Fruit fly (Drosophila melanogaster) whole organism, prepupa: Measurements from ENCODE around the gene Or83c.

Experiments used
- Blimp-1 ChIP-seq: fragments of 200-800 bp; sonication (Bioruptor generic); optimal IDR thresholded peaks from 3 replicates; lab custom pipeline; 2017; ENCODE audit warnings: missing biosample characterization, missing genetic modification characterization, mild to moderate bottlenecking, moderate library complexity, missing genetic modification reagents
- CG10631 ChIP-seq: fragments of 200-800 bp; sonication (Bioruptor generic); optimal IDR thresholded peaks from 2 replicates; lab custom pipeline; 2016; ENCODE audit warnings: missing biosample characterization, missing genetic modification characterization
- CG10669 ChIP-seq: fragments of 200-800 bp; sonication (Bioruptor generic); optimal IDR thresholded peaks from 3 replicates; lab custom pipeline; 2018; ENCODE audit warnings: missing biosample characterization, mild to moderate bottlenecking, missing genetic modification characterization, moderate library complexity
- CG11294 ChIP-seq: fragments of 200-800 bp; sonication (Bioruptor generic); IDR thresholded peaks from 2 replicates; pipeline ENCODE4 v1.3.6; 2022; ENCODE audit warnings: missing biosample characterization, missing genetic modification characterization
- CG11902 ChIP-seq: fragments of 200-800 bp; sonication (Bioruptor generic); optimal IDR thresholded peaks from 3 replicates; lab custom pipeline; 2016; ENCODE audit warnings: missing biosample characterization, missing genetic modification characterization
- CG15336 ChIP-seq: fragments of 200-800 bp; sonication (Bioruptor generic); IDR thresholded peaks from 2 replicates; pipeline ENCODE4 v1.3.6; 2022; ENCODE audit warnings: missing biosample characterization, missing genetic modification characterization
- CG1621 ChIP-seq: fragments of 200-800 bp; sonication (Bioruptor generic); optimal IDR thresholded peaks from 3 replicates; lab custom pipeline; 2018; ENCODE audit warnings: missing biosample characterization, mild to moderate bottlenecking, missing genetic modification characterization
- CG16779 ChIP-seq: fragments of 200-800 bp; sonication (Bioruptor generic); optimal IDR thresholded peaks from 3 replicates; lab custom pipeline; 2017; ENCODE audit warnings: missing biosample characterization, mild to moderate bottlenecking, missing genetic modification characterization
- CG3032 ChIP-seq: fragments of 200-800 bp; optimal IDR thresholded peaks from 2 replicates; lab custom pipeline; 2019; ENCODE audit warnings: missing biosample characterization, mild to moderate bottlenecking, missing genetic modification characterization, moderate library complexity
- CG32006 ChIP-seq: fragments of 200-800 bp; sonication (Bioruptor generic); optimal IDR thresholded peaks from 3 replicates; lab custom pipeline; 2017; ENCODE audit warnings: missing biosample characterization, mild to moderate bottlenecking, missing genetic modification characterization
- CG34406 ChIP-seq: fragments of 200-800 bp; sonication (Bioruptor generic); optimal IDR thresholded peaks from 3 replicates; lab custom pipeline; 2016; ENCODE audit warnings: missing biosample characterization, missing genetic modification characterization
- CG3919 ChIP-seq: fragments of 200-800 bp; sonication (Bioruptor generic); optimal IDR thresholded peaks from 3 replicates; lab custom pipeline; 2016; ENCODE audit warnings: missing biosample characterization, missing genetic modification characterization
- CG4318 ChIP-seq: fragments of 200-800 bp; sonication (Bioruptor generic); optimal IDR thresholded peaks from 3 replicates; lab custom pipeline; 2017; ENCODE audit warnings: missing biosample characterization, mild to moderate bottlenecking, missing genetic modification characterization
- CG6163 ChIP-seq: fragments of 200-800 bp; sonication (Bioruptor generic); IDR thresholded peaks from 3 replicates; pipeline ENCODE4 v1.3.6; 2022; ENCODE audit warnings: missing biosample characterization, missing genetic modification characterization
- CG6276 ChIP-seq: fragments of 200-800 bp; sonication (Bioruptor generic); optimal IDR thresholded peaks from 2 replicates; lab custom pipeline; 2017; ENCODE audit warnings: missing biosample characterization, mild to moderate bottlenecking, missing genetic modification characterization
- CG6792 ChIP-seq: fragments of 200-800 bp; sonication (Bioruptor generic); optimal IDR thresholded peaks from 3 replicates; lab custom pipeline; 2016; ENCODE audit warnings: missing biosample characterization, missing genetic modification characterization
- CG6808 ChIP-seq: fragments of 200-800 bp; sonication (Bioruptor generic); optimal IDR thresholded peaks from 3 replicates; lab custom pipeline; 2017; ENCODE audit warnings: missing biosample characterization, missing genetic modification characterization, mild to moderate bottlenecking, moderate library complexity, missing genetic modification reagents
- CG6854 ChIP-seq: fragments of 200-800 bp; sonication (Bioruptor generic); optimal IDR thresholded peaks from 2 replicates; lab custom pipeline; 2017; ENCODE audit warnings: missing biosample characterization, mild to moderate bottlenecking, missing genetic modification characterization
- CG8119 ChIP-seq: fragments of 200-800 bp; sonication (Bioruptor generic); IDR thresholded peaks from 3 replicates; pipeline ENCODE4 v1.3.6; 2022; ENCODE audit warnings: missing biosample characterization, missing genetic modification characterization
- CG8319 ChIP-seq: fragments of 200-800 bp; sonication (Bioruptor generic); optimal IDR thresholded peaks from 3 replicates; lab custom pipeline; 2016; ENCODE audit warnings: missing biosample characterization, missing genetic modification characterization
- CG8632 ChIP-seq: fragments of 200-800 bp; sonication (Bioruptor generic); optimal IDR thresholded peaks from 3 replicates; lab custom pipeline; 2016; ENCODE audit warnings: missing biosample characterization, missing genetic modification characterization
- Eip78C ChIP-seq: fragments of 200-800 bp; sonication (Bioruptor generic); peaks from one replicate; lab custom pipeline; 2016; ENCODE audit warnings: missing biosample characterization, missing genetic modification characterization
- Ets21C ChIP-seq: fragments of 200-800 bp; sonication (Bioruptor generic); optimal IDR thresholded peaks from 3 replicates; lab custom pipeline; 2016; ENCODE audit warnings: missing biosample characterization, missing genetic modification characterization
- Ets96B ChIP-seq: fragments of 200-800 bp; optimal IDR thresholded peaks from 2 replicates; lab custom pipeline; 2019; ENCODE audit warnings: missing biosample characterization, mild to moderate bottlenecking, missing genetic modification characterization, moderate library complexity
- Gug ChIP-seq: fragments of 200-800 bp; sonication (Bioruptor generic); IDR thresholded peaks from 2 replicates; pipeline ENCODE4 v1.3.6; 2022; ENCODE audit warnings: missing biosample characterization, missing genetic modification characterization
- Hr4 ChIP-seq: fragments of 200-800 bp; sonication (Bioruptor generic); optimal IDR thresholded peaks from 3 replicates; lab custom pipeline; 2016; ENCODE audit warnings: missing biosample characterization, missing genetic modification characterization
- Met ChIP-seq: fragments of 200-800 bp; sonication (Bioruptor generic); optimal IDR thresholded peaks from 3 replicates; lab custom pipeline; 2016; ENCODE audit warnings: missing biosample characterization, missing genetic modification characterization
- OdsH ChIP-seq: fragments of 200-800 bp; sonication (Bioruptor generic); optimal IDR thresholded peaks from 3 replicates; lab custom pipeline; 2016; ENCODE audit warnings: missing biosample characterization, missing genetic modification characterization
- Smox ChIP-seq: fragments of 200-800 bp; sonication (Bioruptor generic); optimal IDR thresholded peaks from 3 replicates; lab custom pipeline; 2016; ENCODE audit warnings: missing biosample characterization, missing genetic modification characterization
- Sox14 ChIP-seq: fragments of 200-800 bp; sonication (Bioruptor generic); optimal IDR thresholded peaks from 3 replicates; lab custom pipeline; 2016; ENCODE audit warnings: missing biosample characterization, missing genetic modification characterization
- acj6 ChIP-seq: fragments of 200-800 bp; sonication (Bioruptor generic); optimal IDR thresholded peaks from 3 replicates; lab custom pipeline; 2016; ENCODE audit warnings: missing biosample characterization, missing genetic modification characterization
- dac ChIP-seq: fragments of 200-800 bp; sonication (Bioruptor generic); optimal IDR thresholded peaks from 2 replicates; lab custom pipeline; 2017; ENCODE audit warnings: missing biosample characterization, mild to moderate bottlenecking, missing genetic modification characterization
- dsx ChIP-seq: fragments of 200-800 bp; optimal IDR thresholded peaks from 3 replicates; lab custom pipeline; 2019; ENCODE audit warnings: missing biosample characterization, mild to moderate bottlenecking, missing genetic modification characterization, moderate library complexity; ENCODE audit not compliant: poor library complexity, severe bottlenecking
- esn ChIP-seq: fragments of 200-800 bp; sonication (Bioruptor generic); optimal IDR thresholded peaks from 2 replicates; lab custom pipeline; 2016; ENCODE audit warnings: missing biosample characterization, mild to moderate bottlenecking, missing genetic modification characterization, moderate library complexity
- fd85E ChIP-seq: fragments of 200-800 bp; sonication (Bioruptor generic); optimal IDR thresholded peaks from 3 replicates; lab custom pipeline; 2016; ENCODE audit warnings: missing biosample characterization, missing genetic modification characterization
- fkh ChIP-seq: fragments of 200-800 bp; sonication (Bioruptor generic); optimal IDR thresholded peaks from 3 replicates; lab custom pipeline; 2017; ENCODE audit warnings: missing biosample characterization, mild to moderate bottlenecking, missing genetic modification characterization, moderate library complexity
- lz ChIP-seq: fragments of 200-800 bp; sonication (Bioruptor generic); optimal IDR thresholded peaks from 3 replicates; lab custom pipeline; 2016; ENCODE audit warnings: missing biosample characterization, missing genetic modification characterization
- net ChIP-seq: fragments of 200-800 bp; sonication (Bioruptor generic); optimal IDR thresholded peaks from 3 replicates; lab custom pipeline; 2016; ENCODE audit warnings: missing biosample characterization, missing genetic modification characterization
- pdm3 ChIP-seq: fragments of 200-800 bp; sonication (Bioruptor generic); optimal IDR thresholded peaks from 3 replicates; lab custom pipeline; 2016; ENCODE audit warnings: missing biosample characterization, missing genetic modification characterization
- salr ChIP-seq, 2 experiments: fragments of 200-800 bp; sonication (Bioruptor generic); optimal IDR thresholded peaks; 3 replicates each; lab custom pipeline; 2016 to 2018; ENCODE audit warnings: missing biosample characterization in 2 of 2, missing genetic modification characterization in 2 of 2, mild to moderate bottlenecking in 1 of 2
- spab ChIP-seq: fragments of 200-800 bp; sonication (Bioruptor generic); optimal IDR thresholded peaks from 2 replicates; lab custom pipeline; 2017; ENCODE audit warnings: missing biosample characterization, mild to moderate bottlenecking, missing genetic modification characterization, missing genetic modification reagents
- svp ChIP-seq: fragments of 200-800 bp; sonication (Bioruptor generic); peaks from one replicate; lab custom pipeline; 2016; ENCODE audit warnings: missing biosample characterization, missing genetic modification characterization
- topi ChIP-seq: fragments of 200-800 bp; sonication (Bioruptor generic); optimal IDR thresholded peaks from 3 replicates; lab custom pipeline; 2016; ENCODE audit warnings: missing biosample characterization, missing genetic modification characterization
- vri ChIP-seq: fragments of 200-800 bp; sonication (Bioruptor generic); optimal IDR thresholded peaks from 3 replicates; lab custom pipeline; 2016; ENCODE audit warnings: missing biosample characterization, mild to moderate bottlenecking, missing genetic modification characterization

Or83c gene

dm6 chr3R:6112252-6112995, 34.3 kb upstream of the Or83c start, which contains the start of gene Obp83g (continued):
- peak; percentile 83 for TF ChIP-seq esn (GFP tag; lab: Kevin White, UChicago)
- peak; percentile 71 for TF ChIP-seq CG4318 (GFP tag; lab: Kevin White, UChicago)
- peak; percentile 5 for TF ChIP-seq CG6854
- peak; percentile 72 for TF ChIP-seq topi (GFP tag; lab: Kevin White, UChicago)
- peak; percentile 78 for TF ChIP-seq acj6 (GFP tag; lab: Kevin White, UChicago)
- TF ChIP-seq CG1621 (tag; lab: Kevin White, UChicago) = peak; percentile 37
- TF ChIP-seq Blimp-1 (GFP tag; lab: Kevin White, UChicago) = peak; percentile 42
- TF ChIP-seq vri (GFP tag; lab: Kevin White, UChicago) = peak; percentile 92
- peak; percentile 79 for TF ChIP-seq spab
- peak; percentile 71 for TF ChIP-seq dsx (GFP tag; lab: Kevin White, UChicago)
- peak; percentile 85 for TF ChIP-seq Met
- TF ChIP-seq CG11902 = peak; percentile 71
- peak; percentile 77 for TF ChIP-seq CG6276
- peak; percentile 79 for TF ChIP-seq CG10631 (GFP tag; lab: Kevin White, UChicago)
- peak; percentile 81 for TF ChIP-seq lz (GFP tag; lab: Kevin White, UChicago)
- peak; percentile 69 for TF ChIP-seq Ets21C (GFP tag; lab: Kevin White, UChicago)
- TF ChIP-seq Eip78C = peak; percentile 94
- peak; percentile 76 for TF ChIP-seq net (GFP tag; lab: Kevin White, UChicago)
- peak; percentile 48; the same call in 2 of the 3 replicates for TF ChIP-seq CG6163 (GFP tag; lab: Robert Waterston, UW)
- peak; percentile 77 for TF ChIP-seq Ets96B (tag; lab: Kevin White, UChicago)
- TF ChIP-seq CG16779 (tag; lab: Kevin White, UChicago) = peak; percentile 46
- TF ChIP-seq CG3032 (tag; lab: Kevin White, UChicago) = peak; percentile 82
- TF ChIP-seq CG8319 (GFP tag; lab: Kevin White, UChicago) = peak; percentile 62
- peak; percentile 72 for TF ChIP-seq CG8632 (GFP tag; lab: Kevin White, UChicago)
- TF ChIP-seq svp (GFP tag; lab: Kevin White, UChicago) = peak; percentile 93
- TF ChIP-seq CG3919 (GFP tag; lab: Kevin White, UChicago) = peak; percentile 72
- TF ChIP-seq CG6792 (GFP tag; lab: Kevin White, UChicago) = peak; percentile 81
- TF ChIP-seq, all 60 proteins: peak for 55

- TF ChIP-seq svp (GFP tag; lab: Kevin White, UChicago) (peak; percentile 100), fd85E (no peak)
Measured at dm6 chr3R:6110916-6111315, 32.8 kb upstream of the Or83c start, which contains the start of gene Obp83ef. Obp83ef (minus strand) TSS chr3R:6111034.

- TF ChIP-seq CG6808 (GFP tag; lab: Kevin White, UChicago) (no peak), pdm3 (GFP tag; lab: Kevin White, UChicago) (peak; percentile 48), svp (GFP tag; lab: Kevin White, UChicago) (peak; percentile 73), spab (peak; percentile 13), CG34406 (GFP tag; lab: Kevin White, UChicago) (no peak), dac (no peak), CG15336 (GFP tag; lab: Robert Waterston, UW) (peak; percentile 48), CG4318 (GFP tag; lab: Kevin White, UChicago) (peak; percentile 23), Smox (no peak), CG8632 (GFP tag; lab: Kevin White, UChicago) (no peak), lz (GFP tag; lab: Kevin White, UChicago) (no peak), Gug (GFP tag; lab: Robert Waterston, UW) (0 out of 2 replicates have a peak, but pooled peaks have one; percentile 44), acj6 (GFP tag; lab: Kevin White, UChicago) (peak; percentile 31), Blimp-1 (GFP tag; lab: Kevin White, UChicago) (no peak), OdsH (GFP tag; lab: Kevin White, UChicago) (peak; percentile 38), Ets96B (tag; lab: Kevin White, UChicago) (peak; percentile 32), CG6276 (peak; percentile 58), salr (GFP tag; optimal IDR thresholded peaks at IDR 0.05; lab: Kevin White, UChicago) (peak in 1 of 2 experiments; percentile 5), CG10669 (GFP tag; lab: Kevin White, UChicago) (peak; percentile 42), CG11294 (GFP tag; lab: Robert Waterston, UW) (0 out of 2 replicates have a peak, but pooled peaks have one; percentile 24), CG8119 (GFP tag; lab: Robert Waterston, UW) (peak; percentile 51; the same call in 2 of the 3 replicates), Sox14 (GFP tag; lab: Kevin White, UChicago) (peak; percentile 48), Met (no peak), Hr4 (GFP tag; lab: Kevin White, UChicago) (peak; percentile 59), CG6163 (GFP tag; lab: Robert Waterston, UW) (peak; percentile 46; the same call in 1 of the 3 replicates), fkh (GFP tag; lab: Kevin White, UChicago) (no peak), CG3919 (GFP tag; lab: Kevin White, UChicago) (peak; percentile 21), net (GFP tag; lab: Kevin White, UChicago) (peak; percentile 30), CG32006 (GFP tag; lab: Kevin White, UChicago) (peak; percentile 67), CG10631 (GFP tag; lab: Kevin White, UChicago) (peak; percentile 9)
Measured at dm6 chr3R:6107792-6108191, 29.7 kb upstream of the Or83c start, which contains the start of gene Obp83cd. Obp83cd (plus strand) TSS chr3R:6108134.
